Fruit fly (Drosophila melanogaster): ENCODE results near the gene Rbp4.

- peak; percentile 44 for TF ChIP-seq Pif1A (GFP tag; optimal IDR thresholded peaks at IDR 0.05)
- 0 out of 2 replicates have a peak, but pooled peaks have one; percentile 33 for TF ChIP-seq CG12605 (GFP tag; IDR thresholded peaks at IDR 0.05)
- no peak for TF ChIP-seq CG8159 (tag; optimal IDR thresholded peaks at IDR 0.05)
- no peak for TF ChIP-seq rn (GFP tag; IDR thresholded peaks at IDR 0.05)
- peak; percentile 54 for TF ChIP-seq Pif1B (GFP tag; optimal IDR thresholded peaks at IDR 0.05)
- TF ChIP-seq CG14655 (GFP tag; optimal IDR thresholded peaks at IDR 0.05): no peak
- TF ChIP-seq EcR (GFP tag; optimal IDR thresholded peaks at IDR 0.05): peak; percentile 23
- no peak for TF ChIP-seq CG17806 (tag; optimal IDR thresholded peaks at IDR 0.05)
- TF ChIP-seq Ets98B (GFP tag; IDR thresholded peaks at IDR 0.05): peak; percentile 43
- TF ChIP-seq CG32121 (GFP tag; IDR thresholded peaks at IDR 0.05): peak; percentile 30; the same call in 1 of the 2 replicates
- TF ChIP-seq CG13204 (GFP tag; optimal IDR thresholded peaks at IDR 0.05): no peak
- no peak for TF ChIP-seq CG9948 (tag; optimal IDR thresholded peaks at IDR 0.05)
- TF ChIP-seq D1 (tag; optimal IDR thresholded peaks at IDR 0.05): no peak
- peak; percentile 48 for TF ChIP-seq gl (tag; optimal IDR thresholded peaks at IDR 0.05)
Observed at dm6 chr3R:13660924-13661659, 4.9 kb upstream of the Rbp4 start, which contains the start of gene B52.

All from whole organism, pupa.